Fruit fly (Drosophila melanogaster): Measurements from ENCODE around the gene HemK2.

DNA sequence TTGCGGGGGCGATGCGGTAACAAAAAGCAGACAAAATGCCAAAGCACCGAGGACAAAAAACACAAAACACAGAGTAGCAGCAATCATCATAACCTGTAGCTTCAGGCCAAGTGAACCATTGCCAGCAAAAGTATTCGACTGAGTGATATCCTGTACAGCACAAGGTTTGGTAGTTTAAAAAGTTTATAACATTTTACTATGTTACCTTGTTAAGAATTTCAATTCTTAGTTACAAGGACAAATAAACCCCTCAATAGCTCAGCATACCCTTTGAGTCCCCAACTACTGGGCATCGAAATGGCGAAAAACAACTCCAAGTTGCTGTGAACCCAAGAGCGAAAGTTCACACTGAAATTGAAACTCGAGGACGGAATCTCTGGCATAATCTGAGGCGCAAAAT lies 36.4 kb downstream of the HemK2 start:
- TF ChIP-seq EcR (GFP tag; optimal IDR thresholded peaks at IDR 0.05) (no peak), CG32121 (GFP tag; IDR thresholded peaks at IDR 0.05) (no peak), CG9948 (tag; optimal IDR thresholded peaks at IDR 0.05) (no peak), CG8159 (tag; optimal IDR thresholded peaks at IDR 0.05) (no peak), CG34367 (tag; optimal IDR thresholded peaks at IDR 0.05) (no peak), fd96Ca (GFP tag; IDR thresholded peaks at IDR 0.05) (no peak), Snoo (tag; optimal IDR thresholded peaks at IDR 0.05) (no peak), gl (tag; optimal IDR thresholded peaks at IDR 0.05) (no peak)
